Fruit fly (Drosophila melanogaster): Measurements from ENCODE around the gene CG18858.

DNA sequence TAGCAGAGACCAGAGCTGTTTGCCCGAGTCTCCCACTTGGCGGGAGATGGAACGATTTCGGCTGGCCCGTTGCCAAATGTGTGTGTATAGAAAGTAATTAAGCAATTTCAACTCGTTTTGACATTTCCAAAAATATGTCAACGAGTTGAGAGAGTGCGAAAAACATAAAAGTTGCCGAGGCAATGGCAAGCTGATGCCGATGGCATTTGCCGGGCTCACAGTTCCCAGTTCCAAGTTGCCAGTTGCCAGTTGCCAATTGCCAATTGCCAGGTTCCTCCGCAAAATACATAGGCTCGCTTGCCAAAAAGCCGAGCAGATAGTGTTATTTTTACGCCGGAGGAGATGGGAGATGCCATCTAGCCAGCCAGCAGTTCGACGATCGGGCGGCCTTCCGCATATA lies 24.7 kb upstream of the CG18858 start:
- TF ChIP-seq CG10669 (GFP tag; optimal IDR thresholded peaks at IDR 0.05) = no peak
- no peak for TF ChIP-seq eg (GFP tag; IDR thresholded peaks at IDR 0.05)
- no peak for TF ChIP-seq CG9139 (GFP tag; optimal IDR thresholded peaks at IDR 0.05)
- no peak for TF ChIP-seq salr (GFP tag; optimal IDR thresholded peaks at IDR 0.05)
- TF ChIP-seq Ets96B (tag; optimal IDR thresholded peaks at IDR 0.05) = no peak
- no peak for TF ChIP-seq fkh (GFP tag; optimal IDR thresholded peaks at IDR 0.05)
- TF ChIP-seq Blimp-1 (GFP tag; optimal IDR thresholded peaks at IDR 0.05) = no peak
- TF ChIP-seq CG11762 (GFP tag; optimal IDR thresholded peaks at IDR 0.05; ENCODE audit: insufficient read depth) = no peak
- TF ChIP-seq CG15336 (GFP tag; IDR thresholded peaks at IDR 0.05) = no peak
- no peak for TF ChIP-seq lz (GFP tag; optimal IDR thresholded peaks at IDR 0.05)
- TF ChIP-seq Hr39 (GFP tag; optimal IDR thresholded peaks at IDR 0.05) = no peak
- no peak for TF ChIP-seq svp (GFP tag)

All from whole organism, prepupa.